Worm (Caenorhabditis elegans): ENCODE results near the gene srt-70.

Gene srt-70

ce11 chrV:5271487-5271886 lies 12.1 kb upstream of the srt-70 start (continued):
- no peak for TF ChIP-seq bed-1 (GFP tag; IDR thresholded peaks at IDR 0.05)
- no peak for TF ChIP-seq lsy-27 (tag; optimal IDR thresholded peaks at IDR 0.05; ENCODE audit: borderline replicate concordance, insufficient read depth)
- TF ChIP-seq zfh-2 (GFP tag; conservative IDR thresholded peaks at IDR 0.05) = peak; percentile 86
- TF ChIP-seq athp-1 (tag; optimal IDR thresholded peaks at IDR 0.05) = no peak
- TF ChIP-seq Y56A3A.18 (GFP tag; IDR thresholded peaks at IDR 0.05) = no peak
- no peak for TF ChIP-seq akir-1 (GFP tag; optimal IDR thresholded peaks at IDR 0.05)
- TF ChIP-seq nhr-90 (tag; optimal IDR thresholded peaks at IDR 0.05) = peak; percentile 46
- no peak for TF ChIP-seq rcor-1 (GFP tag; IDR thresholded peaks at IDR 0.05)
- no peak for TF ChIP-seq F10E7.11 (tag; optimal IDR thresholded peaks at IDR 0.05)
- 0 out of 2 replicates have a peak, but pooled peaks have one; percentile 10 for TF ChIP-seq ztf-6 (GFP tag; IDR thresholded peaks at IDR 0.05)
- TF ChIP-seq F37B4.10 (GFP tag; IDR thresholded peaks at IDR 0.05) = no peak
- no peak for TF ChIP-seq Y79H2A.3 (GFP tag; conservative IDR thresholded peaks at IDR 0.05)
- TF ChIP-seq ccch-3 (GFP tag; optimal IDR thresholded peaks at IDR 0.05) = no peak
- no peak for TF ChIP-seq nfya-2 (GFP tag; IDR thresholded peaks at IDR 0.05)
- TF ChIP-seq him-1 (tag; optimal IDR thresholded peaks at IDR 0.05) = no peak
- TF ChIP-seq nhr-120 (GFP tag; IDR thresholded peaks at IDR 0.05) = no peak
- peak; percentile 79 for TF ChIP-seq F22D6.2 (tag; optimal IDR thresholded peaks at IDR 0.05)
- no peak for TF ChIP-seq egl-18 (GFP tag; IDR thresholded peaks at IDR 0.05)
- no peak for TF ChIP-seq B0035.1 (tag; optimal IDR thresholded peaks at IDR 0.05)
- no peak for TF ChIP-seq dpl-1 (GFP tag; optimal IDR thresholded peaks at IDR 0.05)
- TF ChIP-seq let-607 (tag; optimal IDR thresholded peaks at IDR 0.05) = peak in 1 of 2 experiments; percentile 18
- TF ChIP-seq hmg-1.2 (GFP tag; IDR thresholded peaks at IDR 0.05) = peak; percentile 14; the same call in 1 of the 2 replicates
- no peak for TF ChIP-seq D2030.7 (GFP tag; IDR thresholded peaks at IDR 0.05)
- no peak for TF ChIP-seq rpc-1 (optimal IDR thresholded peaks at IDR 0.05)
- TF ChIP-seq rpc-1 (tag; optimal IDR thresholded peaks at IDR 0.05) = no peak
- TF ChIP-seq snpc-4 (GFP tag; optimal IDR thresholded peaks at IDR 0.05) = no peak
- peak in 3 of 4 experiments; percentile 6 to 56 (median 37) for TF ChIP-seq snpc-4 (tag; optimal IDR thresholded peaks at IDR 0.05)
- TF ChIP-seq tbp1 (GFP tag; optimal IDR thresholded peaks at IDR 0.05) = peak; percentile 39
- TF ChIP-seq F52B5.7 (tag; optimal IDR thresholded peaks at IDR 0.05) = peak; percentile 11
- TF ChIP-seq F33H1.4 (GFP tag; IDR thresholded peaks at IDR 0.05) = no peak
- no peak for TF ChIP-seq tbx-9 (tag; optimal IDR thresholded peaks at IDR 0.05; ENCODE audit: borderline replicate concordance)
- no peak for TF ChIP-seq cebp-1 (GFP tag; IDR thresholded peaks at IDR 0.05)
- TF ChIP-seq cebp-1 (tag; optimal IDR thresholded peaks at IDR 0.05) = peak; percentile 81
- no peak for TF ChIP-seq ceh-58 (GFP tag; IDR thresholded peaks at IDR 0.05)
- TF ChIP-seq snpc-1.3 (tag; optimal IDR thresholded peaks at IDR 0.05; ENCODE audit: insufficient read depth) = no peak
- no peak for TF ChIP-seq B0019.2 (GFP tag; conservative IDR thresholded peaks at IDR 0.05)
- peak; percentile 64 for TF ChIP-seq attf-5 (GFP tag; optimal IDR thresholded peaks at IDR 0.05)
- TF ChIP-seq sdz-38 (tag; optimal IDR thresholded peaks at IDR 0.05) = no peak
- no peak for TF ChIP-seq aptf-3 (GFP tag; IDR thresholded peaks at IDR 0.05)
- no peak for TF ChIP-seq egrh-3 (GFP tag; IDR thresholded peaks at IDR 0.05)
- TF ChIP-seq ztf-18 (tag; optimal IDR thresholded peaks at IDR 0.05) = peak; percentile 38
- TF ChIP-seq bed-2 (GFP tag; IDR thresholded peaks at IDR 0.05) = no peak
- TF ChIP-seq lag-1 (GFP tag; IDR thresholded peaks at IDR 0.05) = no peak
- TF ChIP-seq F23B12.7 (tag; optimal IDR thresholded peaks at IDR 0.05; ENCODE audit: insufficient read depth) = no peak
- no peak for TF ChIP-seq hsf-1 (GFP tag; IDR thresholded peaks at IDR 0.05)
- peak; percentile 87 for TF ChIP-seq nhr-80 (tag; optimal IDR thresholded peaks at IDR 0.05)
- peak; percentile 86 for TF ChIP-seq nfyb-1 (GFP tag; IDR thresholded peaks at IDR 0.05)
- TF ChIP-seq Y53F4B.3 (GFP tag; IDR thresholded peaks at IDR 0.05) = no peak
- TF ChIP-seq xnd-1 (tag; optimal IDR thresholded peaks at IDR 0.05) = no peak
- peak; percentile 76 for TF ChIP-seq mcd-1 (GFP tag; IDR thresholded peaks at IDR 0.05)

Measured in whole organism, young adult.